Fruit fly (Drosophila melanogaster): ENCODE data around the gene RpL13.

- TF ChIP-seq CTCF (optimal IDR thresholded peaks at IDR 0.05) (no peak), CG8478 (optimal IDR thresholded peaks at IDR 0.05) (no peak)
Observed at dm6 chr2L:9954119-9954518, 13.0 kb upstream of the RpL13 start, which contains the start of the genes CG13126 and CG4709.

Measured in S2 (cell line).